Worm (Caenorhabditis elegans) whole organism, midembryonic: ENCODE data around the gene F52D2.6.

Experiments used
- cog-1 ChIP-seq: sonication (generic microtip); optimal IDR thresholded peaks from 2 replicates; lab custom pipeline; 2016; ENCODE audit warnings: missing genetic modification characterization, missing compliant biosample characterization
- ref-1 ChIP-seq: fragments of 200-800 bp; sonication (Bioruptor generic); conservative IDR thresholded peaks from 2 replicates; pipeline ENCODE4 v1.3.6; 2022; ENCODE audit warnings: missing genetic modification reagents, missing genetic modification characterization, missing compliant biosample characterization
- tab-1 ChIP-seq: fragments of 200-800 bp; sonication (Bioruptor generic); IDR thresholded peaks from 2 replicates; pipeline ENCODE4 v1.3.6; 2022; ENCODE audit warnings: missing genetic modification characterization, missing compliant biosample characterization

ce11 chrX:1981654-1982053, 5.9 kb downstream of the F52D2.6 start:
- TF ChIP-seq ref-1 (GFP tag; lab: Robert Waterston, UW) (no peak), cog-1 (tag; lab: Kevin White, UChicago) (no peak), tab-1 (no peak)
